Fruit fly (Drosophila melanogaster) whole organism, prepupa: Measurements from ENCODE around the gene Septin4.

ENCODE experiments used
- CG16779 ChIP-seq: fragments of 200-800 bp; sonication (Bioruptor generic); optimal IDR thresholded peaks from 3 replicates; lab custom pipeline; 2017; ENCODE audit warnings: missing biosample characterization, mild to moderate bottlenecking, missing genetic modification characterization
- CG32006 ChIP-seq: fragments of 200-800 bp; sonication (Bioruptor generic); optimal IDR thresholded peaks from 3 replicates; lab custom pipeline; 2017; ENCODE audit warnings: missing biosample characterization, mild to moderate bottlenecking, missing genetic modification characterization
- CG8319 ChIP-seq: fragments of 200-800 bp; sonication (Bioruptor generic); optimal IDR thresholded peaks from 3 replicates; lab custom pipeline; 2016; ENCODE audit warnings: missing biosample characterization, missing genetic modification characterization
- achi ChIP-seq: fragments of 200-800 bp; sonication (Bioruptor generic); optimal IDR thresholded peaks from 3 replicates; lab custom pipeline; 2016; ENCODE audit warnings: missing biosample characterization, missing genetic modification characterization

DNA sequence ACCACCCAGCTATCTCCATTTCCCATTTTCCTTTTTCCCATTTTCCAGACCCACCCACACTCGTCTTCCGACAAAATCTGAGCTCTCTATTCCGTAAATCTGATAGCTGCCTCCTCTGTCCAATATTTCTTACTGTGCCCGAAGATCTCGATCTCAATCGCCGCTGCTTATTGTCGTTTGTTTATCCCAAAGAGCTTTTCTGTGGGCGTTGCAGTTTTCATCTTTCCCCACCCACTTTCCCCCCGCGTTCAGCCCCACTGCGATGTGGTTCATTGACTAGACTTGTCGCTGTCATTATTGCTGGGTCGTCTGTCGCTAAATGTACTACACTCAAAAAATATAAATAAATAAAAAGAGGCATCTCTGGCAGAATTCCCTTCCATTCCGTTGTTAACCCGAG, 5.6 kb downstream of the Septin4 start:
- TF ChIP-seq achi (GFP tag; lab: Kevin White, UChicago) (no peak), CG8319 (GFP tag; lab: Kevin White, UChicago) (no peak), CG32006 (GFP tag; lab: Kevin White, UChicago) (no peak), CG16779 (tag; lab: Kevin White, UChicago) (no peak)
